Fruit fly (Drosophila melanogaster): Measurements from ENCODE around the gene GC.

- TF ChIP-seq CG8478 (optimal IDR thresholded peaks at IDR 0.05), result no peak
- no peak for TF ChIP-seq CTCF (optimal IDR thresholded peaks at IDR 0.05)
Observed at dm6 chr3L:1670008-1670407, 40.9 kb upstream of the GC start, which contains the start of gene RabX5.
